Worm (Caenorhabditis elegans) whole organism, mixed stage, embryonic: ENCODE measurements around the gene F32A5.8.

ENCODE experiments used
- M03D4.4 ChIP-seq: sonication (generic microtip); optimal IDR thresholded peaks from 2 replicates; lab custom pipeline; 2017; ENCODE audit warnings: mild to moderate bottlenecking, missing genetic modification characterization, missing compliant biosample characterization
- bed-3 ChIP-seq: fragments of 200-800 bp; sonication (Bioruptor generic); optimal IDR thresholded peaks from 3 replicates; lab custom pipeline; 2018; ENCODE audit warnings: mild to moderate bottlenecking, missing genetic modification characterization, moderate library complexity, missing compliant biosample characterization
- blmp-1 ChIP-seq: fragments of 150-350 bp; optimal IDR thresholded peaks from 2 replicates; lab custom pipeline; 2014; ENCODE audit warnings: missing biosample characterization, missing genetic modification characterization
- ceh-43 ChIP-seq: fragments of 200-800 bp; sonication (Bioruptor generic); optimal IDR thresholded peaks from 2 replicates; lab custom pipeline; 2018; ENCODE audit warnings: mild to moderate bottlenecking, missing genetic modification characterization, moderate library complexity, missing compliant biosample characterization
- cnd-1 ChIP-seq: fragments of 200-800 bp; sonication (Bioruptor generic); optimal IDR thresholded peaks from 2 replicates; lab custom pipeline; 2018; ENCODE audit warnings: mild to moderate bottlenecking, missing genetic modification characterization, missing compliant biosample characterization
- drap-1 ChIP-seq: fragments of 200-800 bp; sonication (Bioruptor generic); optimal IDR thresholded peaks from 3 replicates; lab custom pipeline; 2018; ENCODE audit warnings: mild to moderate bottlenecking, missing genetic modification characterization, missing compliant biosample characterization
- elt-1 ChIP-seq: sonication (generic microtip); optimal IDR thresholded peaks from 2 replicates; lab custom pipeline; 2017; ENCODE audit warnings: missing genetic modification characterization, mild to moderate bottlenecking, missing compliant biosample characterization, antibody characterized with exemption, moderate library complexity, borderline replicate concordance; ENCODE audit not compliant: insufficient read depth
- elt-3 ChIP-seq: fragments of 150-350 bp; optimal IDR thresholded peaks from 2 replicates; lab custom pipeline; 2014; ENCODE audit warnings: missing biosample characterization, missing genetic modification characterization
- flh-1 ChIP-seq: fragments of 200-800 bp; sonication (Bioruptor generic); optimal IDR thresholded peaks from 2 replicates; lab custom pipeline; 2018; ENCODE audit warnings: mild to moderate bottlenecking, missing genetic modification characterization, moderate library complexity, missing compliant biosample characterization
- ham-2 ChIP-seq: fragments of 200-800 bp; sonication (Bioruptor generic); optimal IDR thresholded peaks from 2 replicates; lab custom pipeline; 2018; ENCODE audit warnings: mild to moderate bottlenecking, missing genetic modification characterization, missing compliant biosample characterization
- hlh-1 ChIP-seq: fragments of 150-350 bp; optimal IDR thresholded peaks from 2 replicates; lab custom pipeline; 2014; ENCODE audit warnings: missing biosample characterization, missing genetic modification reagents, missing genetic modification characterization
- lin-13 ChIP-seq: fragments of 150-350 bp; optimal IDR thresholded peaks from 2 replicates; lab custom pipeline; 2014; ENCODE audit warnings: missing biosample characterization, missing genetic modification characterization
- lin-32 ChIP-seq: fragments of 200-800 bp; sonication (Bioruptor generic); optimal IDR thresholded peaks from 2 replicates; lab custom pipeline; 2018; ENCODE audit warnings: mild to moderate bottlenecking, missing genetic modification characterization, missing compliant biosample characterization
- lsy-2 ChIP-seq: fragments of 150-350 bp; optimal IDR thresholded peaks from 2 replicates; lab custom pipeline; 2014; ENCODE audit warnings: missing biosample characterization, missing genetic modification characterization
- mab-5 ChIP-seq: fragments of 150-350 bp; optimal IDR thresholded peaks from 2 replicates; lab custom pipeline; 2014; ENCODE audit warnings: missing biosample characterization, missing genetic modification characterization
- mep-1 ChIP-seq: fragments of 150-350 bp; optimal IDR thresholded peaks from 2 replicates; lab custom pipeline; 2017; ENCODE audit warnings: missing biosample characterization, missing genetic modification reagents, missing genetic modification characterization, inconsistent platforms
- mls-2 ChIP-seq: sonication (generic microtip); optimal IDR thresholded peaks from 2 replicates; lab custom pipeline; 2016; ENCODE audit warnings: mild to moderate bottlenecking, missing genetic modification characterization, moderate library complexity, missing compliant biosample characterization
- nhr-12 ChIP-seq: fragments of 150-350 bp; optimal IDR thresholded peaks from 2 replicates; lab custom pipeline; 2014; ENCODE audit warnings: missing biosample characterization, missing genetic modification characterization
- nhr-2 ChIP-seq: fragments of 150-350 bp; optimal IDR thresholded peaks from 2 replicates; lab custom pipeline; 2014; ENCODE audit warnings: missing biosample characterization, missing genetic modification characterization
- nhr-237 ChIP-seq: fragments of 150-350 bp; optimal IDR thresholded peaks from 2 replicates; lab custom pipeline; 2014; ENCODE audit warnings: missing biosample characterization, missing genetic modification characterization
- nhr-28 ChIP-seq: fragments of 150-350 bp; optimal IDR thresholded peaks from 2 replicates; lab custom pipeline; 2014; ENCODE audit warnings: missing biosample characterization, missing genetic modification characterization
- nhr-76 ChIP-seq: sonication (generic microtip); optimal IDR thresholded peaks from 2 replicates; lab custom pipeline; 2017; ENCODE audit warnings: missing biosample characterization, missing genetic modification characterization
- pha-4 ChIP-seq: fragments of 150-350 bp; optimal IDR thresholded peaks from 2 replicates; lab custom pipeline; 2018; ENCODE audit warnings: missing biosample characterization, missing genetic modification reagents, missing genetic modification characterization
- sem-2 ChIP-seq: fragments of 200-800 bp; sonication (Bioruptor generic); optimal IDR thresholded peaks from 2 replicates; lab custom pipeline; 2018; ENCODE audit warnings: mild to moderate bottlenecking, missing genetic modification characterization, missing compliant biosample characterization
- snpc-4 ChIP-seq: fragments of 150-350 bp; optimal IDR thresholded peaks from 2 replicates; lab custom pipeline; 2014; ENCODE audit warnings: missing biosample characterization, missing genetic modification characterization
- sptf-1 ChIP-seq: sonication (generic microtip); optimal IDR thresholded peaks from 2 replicates; lab custom pipeline; 2017; ENCODE audit warnings: mild to moderate bottlenecking, missing genetic modification characterization, moderate library complexity, missing compliant biosample characterization
- tbx-8 ChIP-seq: fragments of 200-800 bp; sonication (Bioruptor generic); optimal IDR thresholded peaks from 2 replicates; lab custom pipeline; 2018; ENCODE audit warnings: mild to moderate bottlenecking, missing genetic modification characterization, moderate library complexity, missing compliant biosample characterization
- unc-120 ChIP-seq: sonication (generic microtip); optimal IDR thresholded peaks from 2 replicates; lab custom pipeline; 2017; ENCODE audit warnings: missing genetic modification characterization, missing compliant biosample characterization; ENCODE audit not compliant: poor library complexity, severe bottlenecking
- unc-39 ChIP-seq: fragments of 150-350 bp; optimal IDR thresholded peaks from 2 replicates; lab custom pipeline; 2014; ENCODE audit warnings: missing biosample characterization, missing genetic modification characterization
- unc-62 ChIP-seq: fragments of 150-350 bp; optimal IDR thresholded peaks from 2 replicates; lab custom pipeline; 2014; ENCODE audit warnings: missing biosample characterization, missing genetic modification reagents, missing genetic modification characterization
- ztf-11 ChIP-seq: fragments of 150-350 bp; optimal IDR thresholded peaks from 2 replicates; lab custom pipeline; 2014; ENCODE audit warnings: missing biosample characterization, missing genetic modification characterization

Gene F32A5.8

ce11 chrII:7255614-7256162 is at the start of gene F32A5.8:
Gene F32A5.8, plus strand, starts transcription at chrII:7256112.
- TF ChIP-seq drap-1: no peak
- no peak for TF ChIP-seq lsy-2 (tag; lab: Kevin White, UChicago)
- TF ChIP-seq ceh-43: no peak
- TF ChIP-seq mls-2 (tag; lab: Kevin White, UChicago): no peak
- no peak for TF ChIP-seq unc-62
- TF ChIP-seq M03D4.4: no peak
- TF ChIP-seq ham-2: no peak
- TF ChIP-seq blmp-1: no peak
- TF ChIP-seq elt-3 (tag; lab: Kevin White, UChicago): no peak
- TF ChIP-seq hlh-1: no peak
- no peak for TF ChIP-seq lin-13 (tag; lab: Kevin White, UChicago)
- no peak for TF ChIP-seq nhr-28 (tag; lab: Kevin White, UChicago)

ce11 chrII:7207649-7208048 is 48.3 kb upstream of the F32A5.8 start:
- no peak for TF ChIP-seq unc-120
- TF ChIP-seq nhr-237: no peak
- TF ChIP-seq ham-2: no peak
- TF ChIP-seq nhr-2: no peak
- no peak for TF ChIP-seq unc-39 (tag; lab: Kevin White, UChicago)
- TF ChIP-seq elt-1 (tag; lab: Kevin White, UChicago): no peak

- TF ChIP-seq unc-39 (tag; lab: Kevin White, UChicago): no peak
- no peak for TF ChIP-seq bed-3 (GFP tag; lab: Kevin White, UChicago)
- no peak for TF ChIP-seq pha-4
- no peak for TF ChIP-seq mab-5 (tag; lab: Kevin White, UChicago)
- no peak for TF ChIP-seq mep-1 (tag; lab: Kevin White, UChicago)
- no peak for TF ChIP-seq ztf-11
- no peak for TF ChIP-seq snpc-4 (tag; lab: Kevin White, UChicago)
- TF ChIP-seq elt-3 (tag; lab: Kevin White, UChicago): no peak
- no peak for TF ChIP-seq blmp-1
- no peak for TF ChIP-seq tbx-8 (GFP tag; lab: Kevin White, UChicago)
- no peak for TF ChIP-seq ceh-43
These were observed 47.7 kb upstream of the F32A5.8 start, which contains the start of gene dhs-7 for ce11 chrII:7208184-7208583. Gene dhs-7, minus strand, starts transcription at chrII:7208460.

- TF ChIP-seq ham-2: no peak
- TF ChIP-seq nhr-12: no peak
- no peak for TF ChIP-seq flh-1 (GFP tag; lab: Kevin White, UChicago)
- no peak for TF ChIP-seq nhr-2
- no peak for TF ChIP-seq ztf-11
- no peak for TF ChIP-seq lin-32
- no peak for TF ChIP-seq mep-1 (tag; lab: Kevin White, UChicago)
- TF ChIP-seq drap-1: no peak
- no peak for TF ChIP-seq nhr-237
- TF ChIP-seq tbx-8 (GFP tag; lab: Kevin White, UChicago): no peak
- TF ChIP-seq cnd-1 (tag; lab: Kevin White, UChicago): no peak
- TF ChIP-seq ceh-43: no peak
- TF ChIP-seq bed-3 (GFP tag; lab: Kevin White, UChicago): no peak
- no peak for TF ChIP-seq lsy-2 (tag; lab: Kevin White, UChicago)
These were observed 45.7 kb upstream of the F32A5.8 start, which contains the start of gene E04F6.15 for ce11 chrII:7210187-7210586. Gene E04F6.15, minus strand, starts transcription at chrII:7210287.

- TF ChIP-seq unc-120 (no peak), sem-2 (GFP tag; lab: Kevin White, UChicago) (no peak), nhr-76 (tag; lab: Kevin White, UChicago) (no peak), sptf-1 (tag; lab: Kevin White, UChicago) (no peak), M03D4.4 (no peak), cnd-1 (tag; lab: Kevin White, UChicago) (no peak), elt-3 (tag; lab: Kevin White, UChicago) (no peak), hlh-1 (no peak), lin-13 (tag; lab: Kevin White, UChicago) (no peak), mls-2 (tag; lab: Kevin White, UChicago) (no peak), ceh-43 (no peak), mep-1 (tag; lab: Kevin White, UChicago) (no peak), snpc-4 (tag; lab: Kevin White, UChicago) (no peak), ham-2 (no peak), drap-1 (no peak), nhr-237 (no peak), nhr-2 (no peak)
These were observed 44.6 kb upstream of the F32A5.8 start, which contains the start of gene E04F6.8 for ce11 chrII:7211280-7211679. Gene E04F6.8, minus strand, starts transcription at chrII:7211380.
